Fruit fly (Drosophila melanogaster) whole organism, embryonic: ENCODE data around the gene Fign.

Experiments
- CG10431 ChIP-seq: fragments of 200-800 bp; sonication (Bioruptor generic); optimal IDR thresholded peaks from 3 replicates; lab custom pipeline; 2018; ENCODE audit warnings: missing biosample characterization, mild to moderate bottlenecking, missing genetic modification characterization
- CG10979 ChIP-seq: fragments of 200-800 bp; sonication (Bioruptor generic); optimal IDR thresholded peaks from 2 replicates; lab custom pipeline; 2018; ENCODE audit warnings: missing biosample characterization, mild to moderate bottlenecking, missing genetic modification characterization, moderate library complexity
- CG11085 ChIP-seq: fragments of 200-800 bp; sonication (Bioruptor generic); IDR thresholded peaks from 2 replicates; pipeline ENCODE4 v1.3.6; 2022; ENCODE audit warnings: missing biosample characterization, missing genetic modification characterization
- CG13287 ChIP-seq: fragments of 200-800 bp; sonication (Bioruptor generic); IDR thresholded peaks from 2 replicates; pipeline ENCODE4 v1.3.6; 2022; ENCODE audit warnings: missing biosample characterization, missing genetic modification characterization; ENCODE audit not compliant: partially characterized antibody
- CG14441 ChIP-seq: fragments of 200-800 bp; sonication (Bioruptor generic); IDR thresholded peaks from 2 replicates; pipeline ENCODE4 v1.3.6; 2022; ENCODE audit warnings: missing biosample characterization, missing genetic modification characterization
- CG15011 ChIP-seq: fragments of 200-800 bp; sonication (Bioruptor generic); optimal IDR thresholded peaks from 3 replicates; lab custom pipeline; 2018; ENCODE audit warnings: missing biosample characterization, mild to moderate bottlenecking, missing genetic modification characterization
- CG15696 ChIP-seq: fragments of 200-800 bp; sonication (Bioruptor generic); optimal IDR thresholded peaks from 2 replicates; lab custom pipeline; 2019; ENCODE audit warnings: missing biosample characterization, mild to moderate bottlenecking, missing genetic modification characterization, moderate library complexity
- CG16779 ChIP-seq: fragments of 200-800 bp; sonication (Bioruptor generic); IDR thresholded peaks from 2 replicates; pipeline ENCODE4 v1.3.6; 2022; ENCODE audit warnings: missing biosample characterization, missing genetic modification characterization
- CG2202 ChIP-seq: fragments of 200-800 bp; sonication (Bioruptor generic); optimal IDR thresholded peaks from 2 replicates; lab custom pipeline; 2018; ENCODE audit warnings: missing biosample characterization, mild to moderate bottlenecking, missing genetic modification characterization
- CG2875 ChIP-seq: fragments of 200-800 bp; sonication (Bioruptor generic); optimal IDR thresholded peaks from 2 replicates; lab custom pipeline; 2017; ENCODE audit warnings: missing biosample characterization, mild to moderate bottlenecking, missing genetic modification characterization, missing genetic modification reagents
- CG30403 ChIP-seq: fragments of 200-800 bp; sonication (Bioruptor generic); optimal IDR thresholded peaks from 3 replicates; lab custom pipeline; 2016; ENCODE audit warnings: missing biosample characterization, missing genetic modification characterization
- CG31388 ChIP-seq: fragments of 200-800 bp; sonication (Bioruptor generic); optimal IDR thresholded peaks from 2 replicates; lab custom pipeline; 2016; ENCODE audit warnings: missing biosample characterization, missing genetic modification characterization
- CG33213 ChIP-seq: fragments of 200-800 bp; sonication (Bioruptor generic); optimal IDR thresholded peaks from 3 replicates; lab custom pipeline; 2016; ENCODE audit warnings: missing biosample characterization, missing genetic modification characterization
- CG4404 ChIP-seq: fragments of 200-800 bp; sonication (Bioruptor generic); IDR thresholded peaks from 2 replicates; pipeline ENCODE4 v1.3.6; 2022; ENCODE audit warnings: missing biosample characterization, missing genetic modification characterization
- CG6654 ChIP-seq: fragments of 200-800 bp; sonication (Bioruptor generic); optimal IDR thresholded peaks from 2 replicates; lab custom pipeline; 2017; ENCODE audit warnings: missing biosample characterization, mild to moderate bottlenecking, missing genetic modification characterization
- CG6689 ChIP-seq: fragments of 200-800 bp; sonication (Bioruptor generic); IDR thresholded peaks from 2 replicates; pipeline ENCODE4 v1.3.6; 2022; ENCODE audit warnings: missing biosample characterization, missing genetic modification characterization
- CG7556 ChIP-seq: fragments of 200-800 bp; sonication (Bioruptor generic); optimal IDR thresholded peaks from 2 replicates; lab custom pipeline; 2017; ENCODE audit warnings: missing biosample characterization, mild to moderate bottlenecking, missing genetic modification characterization
- CG7839 ChIP-seq: fragments of 200-800 bp; sonication (Bioruptor generic); optimal IDR thresholded peaks from 3 replicates; lab custom pipeline; 2018; ENCODE audit warnings: missing biosample characterization, mild to moderate bottlenecking, missing genetic modification characterization, moderate library complexity
- CG8478 ChIP-seq: fragments of >200 bp; optimal IDR thresholded peaks from 2 replicates; lab custom pipeline; 2018
- CG8924 ChIP-seq: fragments of 200-800 bp; optimal IDR thresholded peaks from 3 replicates; lab custom pipeline; 2019; ENCODE audit warnings: missing biosample characterization, mild to moderate bottlenecking, missing genetic modification characterization, moderate library complexity
- CG9817 ChIP-seq: fragments of 200-800 bp; sonication (Bioruptor generic); optimal IDR thresholded peaks from 2 replicates; lab custom pipeline; 2018; ENCODE audit warnings: missing biosample characterization, mild to moderate bottlenecking, missing genetic modification characterization, moderate library complexity
- CoRest ChIP-seq: fragments of 200-800 bp; sonication (Bioruptor generic); optimal IDR thresholded peaks from 3 replicates; lab custom pipeline; 2018; ENCODE audit warnings: missing biosample characterization, mild to moderate bottlenecking, missing genetic modification characterization, moderate library complexity
- Dip3 ChIP-seq: fragments of 200-800 bp; sonication (Bioruptor generic); optimal IDR thresholded peaks from 3 replicates; lab custom pipeline; 2016; ENCODE audit warnings: missing biosample characterization, missing genetic modification characterization
- Doc2 ChIP-seq: fragments of 200-800 bp; sonication (Bioruptor generic); IDR thresholded peaks from 2 replicates; pipeline ENCODE4 v1.3.6; 2022; ENCODE audit warnings: missing biosample characterization, missing genetic modification characterization
- Dref ChIP-seq: fragments of 200-800 bp; sonication (Bioruptor generic); IDR thresholded peaks from 2 replicates; pipeline ENCODE4 v1.3.6; 2022; ENCODE audit warnings: missing biosample characterization, missing genetic modification characterization
- Fer1 ChIP-seq: fragments of 200-800 bp; sonication (Bioruptor generic); optimal IDR thresholded peaks from 2 replicates; lab custom pipeline; 2017; ENCODE audit warnings: missing biosample characterization, mild to moderate bottlenecking, missing genetic modification characterization
- Gsc ChIP-seq: fragments of 200-800 bp; sonication (Bioruptor generic); IDR thresholded peaks from 2 replicates; pipeline ENCODE4 v1.3.6; 2022; ENCODE audit warnings: missing biosample characterization, missing genetic modification characterization
- Hand ChIP-seq: fragments of 200-800 bp; sonication (Bioruptor generic); optimal IDR thresholded peaks from 2 replicates; lab custom pipeline; 2017; ENCODE audit warnings: mild to moderate bottlenecking, missing biosample characterization, missing genetic modification reagents, missing genetic modification characterization
- Oaz ChIP-seq: fragments of 200-800 bp; sonication (Bioruptor generic); IDR thresholded peaks from 2 replicates; pipeline ENCODE4 v1.3.6; 2022; ENCODE audit warnings: missing biosample characterization, missing genetic modification characterization
- Opbp ChIP-seq: fragments of 200-800 bp; sonication (Bioruptor generic); IDR thresholded peaks from 3 replicates; pipeline ENCODE4 v1.3.6; 2022; ENCODE audit warnings: missing biosample characterization, missing genetic modification characterization; ENCODE audit not compliant: partially characterized antibody
- Optix ChIP-seq: fragments of 200-800 bp; sonication (Bioruptor generic); IDR thresholded peaks from 3 replicates; pipeline ENCODE4 v1.3.6; 2022; ENCODE audit warnings: missing biosample characterization, missing genetic modification characterization
- ap ChIP-seq: fragments of 200-800 bp; sonication (Bioruptor generic); IDR thresholded peaks from 2 replicates; pipeline ENCODE4 v1.3.6; 2022; ENCODE audit warnings: missing biosample characterization, missing genetic modification characterization
- ara ChIP-seq: fragments of 200-800 bp; sonication (Bioruptor generic); IDR thresholded peaks from 2 replicates; pipeline ENCODE4 v1.3.6; 2022; ENCODE audit warnings: missing biosample characterization, missing genetic modification characterization
- br ChIP-seq: fragments of >200 bp; optimal IDR thresholded peaks from 2 replicates; lab custom pipeline; 2017
- cwo ChIP-seq: fragments of 200-800 bp; sonication (Bioruptor generic); optimal IDR thresholded peaks from 3 replicates; lab custom pipeline; 2017; ENCODE audit warnings: missing biosample characterization, missing genetic modification characterization, mild to moderate bottlenecking, moderate library complexity, missing genetic modification reagents
- dan ChIP-seq: fragments of 200-800 bp; sonication (Bioruptor generic); IDR thresholded peaks from 2 replicates; pipeline ENCODE4 v1.3.6; 2022; ENCODE audit warnings: missing biosample characterization, missing genetic modification characterization
- esg ChIP-seq: fragments of 200-800 bp; sonication (Bioruptor generic); conservative IDR thresholded peaks from 2 replicates; pipeline ENCODE4 v1.3.6; 2022; ENCODE audit warnings: missing biosample characterization, missing genetic modification characterization
- ewg ChIP-seq: fragments of 200-800 bp; sonication (Bioruptor generic); optimal IDR thresholded peaks from 3 replicates; lab custom pipeline; 2017; ENCODE audit warnings: mild to moderate bottlenecking, missing biosample characterization, missing genetic modification reagents, missing genetic modification characterization
- kni ChIP-seq: fragments of 200-800 bp; sonication (Bioruptor generic); optimal IDR thresholded peaks from 3 replicates; lab custom pipeline; 2017; ENCODE audit warnings: mild to moderate bottlenecking, missing biosample characterization, missing genetic modification reagents, missing genetic modification characterization
- oc ChIP-seq: fragments of 200-800 bp; sonication (Bioruptor generic); optimal IDR thresholded peaks from 2 replicates; lab custom pipeline; 2018; ENCODE audit warnings: missing biosample characterization, mild to moderate bottlenecking, missing genetic modification characterization, moderate library complexity
- pan ChIP-seq, 4 experiments: fragments of >200 bp in 3 of 4; fragments of 200-800 bp in 1 of 4; sonication (Bioruptor generic) in 1 of 4; optimal IDR thresholded peaks in 3 of 4; IDR thresholded peaks in 1 of 4; 2 replicates each; pipeline versions ENCODE4 v1.3.6 to Lab custom; 2017 to 2022; ENCODE audit warnings: missing biosample characterization in 2 of 4, missing genetic modification characterization in 2 of 4, mixed read lengths in 1 of 4
- peb ChIP-seq: fragments of 200-800 bp; sonication (Bioruptor generic); IDR thresholded peaks from 2 replicates; pipeline ENCODE4 v1.3.6; 2022; ENCODE audit warnings: missing biosample characterization, missing genetic modification characterization
- ranshi ChIP-seq: fragments of 200-800 bp; sonication (Bioruptor generic); IDR thresholded peaks from 2 replicates; pipeline ENCODE4 v1.3.6; 2022; ENCODE audit warnings: missing biosample characterization, missing genetic modification characterization
- sd ChIP-seq: fragments of 200-800 bp; sonication (Bioruptor generic); optimal IDR thresholded peaks from 3 replicates; lab custom pipeline; 2018; ENCODE audit warnings: missing biosample characterization, mild to moderate bottlenecking, missing genetic modification characterization, moderate library complexity
- seq ChIP-seq: fragments of 200-800 bp; sonication (Bioruptor generic); IDR thresholded peaks from 2 replicates; pipeline ENCODE4 v1.3.6; 2022; ENCODE audit warnings: missing biosample characterization, missing genetic modification characterization
- so ChIP-seq: fragments of 200-800 bp; sonication (Bioruptor generic); IDR thresholded peaks from 3 replicates; pipeline ENCODE4 v1.3.6; 2022; ENCODE audit warnings: missing biosample characterization, missing genetic modification characterization
- tap ChIP-seq: fragments of 200-800 bp; optimal IDR thresholded peaks from 3 replicates; lab custom pipeline; 2019; ENCODE audit warnings: missing biosample characterization, mild to moderate bottlenecking, missing genetic modification characterization, moderate library complexity
- tgo ChIP-seq: fragments of 200-800 bp; sonication (Bioruptor generic); IDR thresholded peaks from 3 replicates; pipeline ENCODE4 v1.3.6; 2022; ENCODE audit warnings: missing biosample characterization, missing genetic modification characterization
- tna ChIP-seq: fragments of 200-800 bp; sonication (Bioruptor generic); IDR thresholded peaks from 2 replicates; pipeline ENCODE4 v1.3.6; 2022; ENCODE audit warnings: missing biosample characterization, missing genetic modification characterization; ENCODE audit not compliant: partially characterized antibody

Gene Fign

DNA sequence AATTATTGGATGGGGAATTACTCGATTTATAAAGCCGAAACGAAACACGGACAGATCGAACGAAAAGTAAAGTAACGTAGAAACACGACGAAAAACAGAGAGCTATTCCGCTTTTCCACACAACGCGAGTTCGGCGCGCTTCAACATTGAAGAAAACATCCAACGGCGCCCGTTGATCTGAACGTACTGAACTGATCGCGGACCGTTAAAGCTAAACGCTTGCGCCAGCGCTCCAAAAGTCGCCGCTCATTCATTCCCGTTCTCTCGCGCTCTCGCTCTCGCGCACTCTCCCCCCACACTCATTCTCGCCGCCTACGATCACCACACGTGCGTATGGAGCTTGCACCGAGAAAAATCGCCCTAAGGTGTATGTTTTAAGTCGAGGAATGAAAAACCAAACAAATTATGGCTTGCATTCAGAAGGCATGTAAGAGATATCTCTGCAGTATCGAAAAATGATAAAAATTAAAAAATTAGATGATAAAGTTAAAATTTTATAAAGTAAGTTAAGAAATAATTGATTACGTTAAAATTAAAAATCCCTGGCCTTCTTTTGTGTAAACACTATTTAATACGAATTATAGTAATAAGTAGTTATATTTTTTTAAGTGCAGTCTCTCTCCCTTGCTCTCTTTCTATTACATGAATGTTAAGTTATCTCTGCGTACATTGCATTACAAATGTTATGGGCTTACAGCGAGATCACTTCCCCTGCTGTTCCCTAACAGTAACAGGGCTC is 35.1 kb upstream of the Fign start, which contains the start of gene E23 (continued):
- TF ChIP-seq CG16779, result peak; percentile 94
- peak; percentile 98 for TF ChIP-seq seq (GFP tag; lab: Robert Waterston, UW)
- peak; percentile 99 for TF ChIP-seq Fer1 (GFP tag; lab: Kevin White, UChicago)
- peak; percentile 95 for TF ChIP-seq CG11085 (GFP tag; lab: Robert Waterston, UW)
- peak; percentile 94 for TF ChIP-seq CG4404 (GFP tag; lab: Robert Waterston, UW)
- TF ChIP-seq Hand (GFP tag; lab: Kevin White, UChicago), result peak; percentile 97
- peak; percentile 94 for TF ChIP-seq CG15696
- peak; percentile 60; the same call in 1 of the 2 replicates for TF ChIP-seq tna (GFP tag; lab: Robert Waterston, UW)
- peak; percentile 100 for TF ChIP-seq cwo (GFP tag; lab: Kevin White, UChicago)
- peak; percentile 98 for TF ChIP-seq so (GFP tag; lab: Robert Waterston, UW)
- TF ChIP-seq Dref (GFP tag; lab: Robert Waterston, UW), result no peak
- peak; percentile 98 for TF ChIP-seq ewg (GFP tag; lab: Kevin White, UChicago)
- peak; percentile 97 for TF ChIP-seq tap (tag; lab: Kevin White, UChicago)
- TF ChIP-seq CG13287, result peak; percentile 70
- TF ChIP-seq Opbp, result peak; percentile 69; the same call in 2 of the 3 replicates
- TF ChIP-seq CG7839 (tag; lab: Kevin White, UChicago), result peak; percentile 99
- TF ChIP-seq CG10979 (tag; lab: Kevin White, UChicago), result peak; percentile 99
- no peak for TF ChIP-seq CG8478 (lab: Kevin White, UChicago)
- peak; percentile 97 for TF ChIP-seq peb (GFP tag; lab: Robert Waterston, UW)
- peak; percentile 97 for TF ChIP-seq CG9817 (tag; lab: Kevin White, UChicago)
- peak; percentile 98 for TF ChIP-seq CG6689 (GFP tag; lab: Robert Waterston, UW)
- peak; percentile 91 for TF ChIP-seq CG33213
- TF ChIP-seq kni (GFP tag; lab: Kevin White, UChicago), result peak; percentile 96
- peak; percentile 97 for TF ChIP-seq CG10431
- peak; percentile 100 for TF ChIP-seq CG8924
- TF ChIP-seq Optix (GFP tag; lab: Robert Waterston, UW), result peak; percentile 95
- TF ChIP-seq ranshi, result peak; percentile 97
- TF ChIP-seq Doc2 (GFP tag; lab: Robert Waterston, UW), result no peak; the same call in none of the 2 replicates
- TF ChIP-seq ara (GFP tag; lab: Robert Waterston, UW), result peak; percentile 96
- TF ChIP-seq CG2202 (tag; lab: Kevin White, UChicago), result peak; percentile 99
- TF ChIP-seq Gsc, result peak; percentile 92
- peak; percentile 96 for TF ChIP-seq Oaz (GFP tag; lab: Robert Waterston, UW)
- peak; percentile 100 for TF ChIP-seq CG7556 (GFP tag; lab: Kevin White, UChicago)
- TF ChIP-seq tgo, result peak; percentile 99
- no peak for TF ChIP-seq pan (optimal IDR thresholded peaks at IDR 0.05; lab: Kevin White, UChicago)
- peak in 1 of 2 experiments; percentile 98 for TF ChIP-seq pan (GFP tag; optimal IDR thresholded peaks at IDR 0.05 in 1 of 2, IDR thresholded peaks at IDR 0.05 in 1 of 2)
- TF ChIP-seq sd (tag; lab: Kevin White, UChicago), result peak; percentile 95
- no peak for TF ChIP-seq br
- peak; percentile 99 for TF ChIP-seq CG2875 (GFP tag; lab: Kevin White, UChicago)
- TF ChIP-seq CoRest, result peak; percentile 100
- peak; percentile 92 for TF ChIP-seq CG6654 (GFP tag; lab: Kevin White, UChicago)
- TF ChIP-seq ap, result peak; percentile 95
- TF ChIP-seq CG15011 (GFP tag; lab: Kevin White, UChicago), result peak; percentile 97
- TF ChIP-seq CG31388 (GFP tag; lab: Kevin White, UChicago), result peak; percentile 92
- TF ChIP-seq CG14441 (GFP tag; lab: Robert Waterston, UW), result peak; percentile 97
- peak; percentile 98 for TF ChIP-seq esg
- peak; percentile 99 for TF ChIP-seq CG30403 (GFP tag; lab: Kevin White, UChicago)
- peak; percentile 76 for TF ChIP-seq dan (GFP tag; lab: Robert Waterston, UW)
- peak; percentile 93 for TF ChIP-seq Dip3 (GFP tag; lab: Kevin White, UChicago)
- peak; percentile 99 for TF ChIP-seq oc (tag; lab: Kevin White, UChicago)
